Worm (Caenorhabditis elegans) whole organism, L4 larva: ENCODE data around the gene nhr-87.
A peak's percentile ranks its signal among the peaks of the same experiment; 100 is the strongest.

Experiments
- F10B5.3 ChIP-seq: sonication (generic microtip); optimal IDR thresholded peaks from 2 replicates; lab custom pipeline; 2016; ENCODE audit warnings: mild to moderate bottlenecking, missing genetic modification characterization, missing compliant biosample characterization
- F26F4.8 ChIP-seq: fragments of 200-800 bp; sonication (Bioruptor generic); conservative IDR thresholded peaks from 2 replicates; pipeline ENCODE4 v1.3.6; 2022; ENCODE audit warnings: missing genetic modification characterization, missing compliant biosample characterization
- F49E8.2 ChIP-seq: sonication (generic microtip); optimal IDR thresholded peaks from 2 replicates; lab custom pipeline; 2016; ENCODE audit warnings: missing compliant biosample characterization, mild to moderate bottlenecking, missing genetic modification characterization, borderline replicate concordance
- R02D3.7 ChIP-seq: fragments of 150-350 bp; sonication (generic microtip); optimal IDR thresholded peaks from 3 replicates; lab custom pipeline; 2014; ENCODE audit warnings: missing biosample characterization, missing genetic modification characterization
- T20F7.1 ChIP-seq: fragments of 200-800 bp; sonication (Bioruptor generic); optimal IDR thresholded peaks from 2 replicates; lab custom pipeline; 2018; ENCODE audit warnings: mild to moderate bottlenecking, missing genetic modification characterization, missing compliant biosample characterization
- Y105C5A.15 ChIP-seq: fragments of 200-800 bp; sonication (Bioruptor generic); IDR thresholded peaks from 2 replicates; pipeline ENCODE4 v1.3.6; 2022; ENCODE audit warnings: missing genetic modification characterization, missing compliant biosample characterization
- ZK546.5 ChIP-seq, 2 experiments: sonication (generic microtip); optimal IDR thresholded peaks; 2 replicates each; lab custom pipeline; 2017; ENCODE audit warnings: missing biosample characterization in 2 of 2, missing genetic modification characterization in 2 of 2
- aha-1 ChIP-seq: fragments of 150-350 bp; peaks from one replicate; lab custom pipeline; 2014; ENCODE audit warnings: missing biosample characterization, missing genetic modification characterization
- aly-2 ChIP-seq: sonication (generic microtip); optimal IDR thresholded peaks from 2 replicates; lab custom pipeline; 2018; ENCODE audit warnings: missing biosample characterization, missing genetic modification characterization
- arid-1 ChIP-seq: fragments of 200-800 bp; sonication (Bioruptor generic); conservative IDR thresholded peaks from 2 replicates; pipeline ENCODE4 v1.3.6; 2022; ENCODE audit warnings: missing genetic modification reagents, missing genetic modification characterization, missing compliant biosample characterization
- ceh-20 ChIP-seq: fragments of 200-800 bp; sonication (Bioruptor generic); IDR thresholded peaks from 2 replicates; pipeline ENCODE4 v1.3.6; 2022; ENCODE audit warnings: missing genetic modification reagents, missing genetic modification characterization, missing compliant biosample characterization
- ceh-28 ChIP-seq: fragments of 150-350 bp; optimal IDR thresholded peaks from 2 replicates; lab custom pipeline; 2014; ENCODE audit warnings: missing biosample characterization, missing genetic modification reagents, missing genetic modification characterization
- ceh-32 ChIP-seq: sonication (generic microtip); optimal IDR thresholded peaks from 2 replicates; lab custom pipeline; 2016; ENCODE audit warnings: mild to moderate bottlenecking, missing genetic modification characterization, missing compliant biosample characterization; ENCODE audit not compliant: poor library complexity
- ceh-44 ChIP-seq: fragments of 200-800 bp; sonication (Bioruptor generic); IDR thresholded peaks from 2 replicates; pipeline ENCODE4 v1.3.6; 2022; ENCODE audit warnings: missing genetic modification reagents, missing genetic modification characterization, missing compliant biosample characterization
- ceh-82 ChIP-seq: sonication (generic microtip); optimal IDR thresholded peaks from 2 replicates; lab custom pipeline; 2017; ENCODE audit warnings: missing biosample characterization, missing genetic modification characterization
- ces-1 ChIP-seq: fragments of 150-350 bp; sonication (generic microtip); optimal IDR thresholded peaks from 4 replicates; lab custom pipeline; 2014; ENCODE audit warnings: missing biosample characterization, missing genetic modification reagents, missing genetic modification characterization
- daf-16 ChIP-seq, 3 experiments: sonication (generic microtip); optimal IDR thresholded peaks; 2 replicates each; lab custom pipeline; 2016 to 2017; ENCODE audit warnings: missing genetic modification characterization in 3 of 3, missing genetic modification reagents in 3 of 3, mild to moderate bottlenecking in 2 of 3, missing compliant biosample characterization in 2 of 3, missing biosample characterization in 1 of 3, moderate library complexity in 1 of 3
- daf-19 ChIP-seq: fragments of 200-800 bp; sonication (Bioruptor generic); conservative IDR thresholded peaks from 2 replicates; pipeline ENCODE4 v1.3.6; 2022; ENCODE audit warnings: missing genetic modification characterization, missing compliant biosample characterization
- dmd-6 ChIP-seq: fragments of 200-800 bp; sonication (Bioruptor generic); IDR thresholded peaks from 2 replicates; pipeline ENCODE4 v1.3.6; 2022; ENCODE audit warnings: missing genetic modification reagents, missing genetic modification characterization, missing compliant biosample characterization
- dmd-9 ChIP-seq: fragments of 200-800 bp; sonication (Bioruptor generic); IDR thresholded peaks from 2 replicates; pipeline ENCODE4 v1.3.6; 2022; ENCODE audit warnings: missing genetic modification reagents, missing genetic modification characterization, missing compliant biosample characterization
- dpl-1 ChIP-seq: fragments of 150-350 bp; optimal IDR thresholded peaks from 2 replicates; lab custom pipeline; 2014; ENCODE audit warnings: missing biosample characterization, missing genetic modification reagents, missing genetic modification characterization
- fkh-10 ChIP-seq: fragments of 150-350 bp; optimal IDR thresholded peaks from 2 replicates; lab custom pipeline; 2014; ENCODE audit warnings: missing biosample characterization, missing genetic modification reagents, missing genetic modification characterization
- fos-1 ChIP-seq: fragments of 150-350 bp; optimal IDR thresholded peaks from 2 replicates; lab custom pipeline; 2014; ENCODE audit warnings: missing biosample characterization, missing genetic modification characterization
- hif-1 ChIP-seq, 2 experiments: sonication (generic microtip); optimal IDR thresholded peaks; 2 replicates each; lab custom pipeline; 2016 to 2017; ENCODE audit warnings: missing compliant biosample characterization in 2 of 2, missing genetic modification characterization in 2 of 2, missing genetic modification reagents in 2 of 2, missing genotype in 2 of 2, mild to moderate bottlenecking in 1 of 2
- hmg-1.1 ChIP-seq: fragments of 200-800 bp; sonication (Bioruptor generic); IDR thresholded peaks from 2 replicates; pipeline ENCODE4 v1.3.6; 2022; ENCODE audit warnings: missing genetic modification reagents, missing genetic modification characterization, missing compliant biosample characterization
- jun-1 ChIP-seq: fragments of 150-350 bp; optimal IDR thresholded peaks from 2 replicates; lab custom pipeline; 2014; ENCODE audit warnings: missing biosample characterization, missing genetic modification reagents, missing genetic modification characterization
- lim-7 ChIP-seq: fragments of 200-800 bp; sonication (Bioruptor generic); IDR thresholded peaks from 2 replicates; pipeline ENCODE4 v1.3.6; 2022; ENCODE audit warnings: missing genetic modification characterization, missing compliant biosample characterization
- lin-15B ChIP-seq: fragments of 150-350 bp; sonication (generic microtip); optimal IDR thresholded peaks from 3 replicates; lab custom pipeline; 2014; ENCODE audit warnings: missing biosample characterization, missing genetic modification characterization
- lin-29 ChIP-seq: fragments of 200-800 bp; sonication (Bioruptor generic); IDR thresholded peaks from 2 replicates; pipeline ENCODE4 v1.3.6; 2022; ENCODE audit warnings: missing genetic modification reagents, missing genetic modification characterization, missing compliant biosample characterization
- lir-3 ChIP-seq: sonication (generic microtip); optimal IDR thresholded peaks from 2 replicates; lab custom pipeline; 2016; ENCODE audit warnings: mild to moderate bottlenecking, missing genetic modification characterization, missing compliant biosample characterization
- madf-5 ChIP-seq, 2 experiments: fragments of 200-800 bp; sonication (Bioruptor generic); IDR thresholded peaks; 2 replicates each; pipeline ENCODE4 v1.3.6; 2022; ENCODE audit warnings: missing compliant biosample characterization in 2 of 2, missing genetic modification characterization in 2 of 2
- madf-9 ChIP-seq: fragments of 200-800 bp; sonication (Bioruptor generic); conservative IDR thresholded peaks from 2 replicates; pipeline ENCODE4 v1.3.6; 2022; ENCODE audit warnings: missing genetic modification reagents, missing genetic modification characterization, missing compliant biosample characterization
- mep-1 ChIP-seq: fragments of 150-350 bp; sonication (generic microtip); optimal IDR thresholded peaks from 3 replicates; lab custom pipeline; 2014; ENCODE audit warnings: missing biosample characterization, missing genetic modification characterization
- mxl-2 ChIP-seq: fragments of 200-800 bp; sonication (Bioruptor generic); conservative IDR thresholded peaks from 2 replicates; pipeline ENCODE4 v1.3.6; 2022; ENCODE audit warnings: missing genetic modification reagents, missing genetic modification characterization, missing compliant biosample characterization
- mxl-3 ChIP-seq: fragments of 200-800 bp; sonication (Bioruptor generic); optimal IDR thresholded peaks from 2 replicates; lab custom pipeline; 2018; ENCODE audit warnings: mild to moderate bottlenecking, missing genetic modification characterization, missing compliant biosample characterization
- nhr-41 ChIP-seq: fragments of 200-800 bp; sonication (Bioruptor generic); IDR thresholded peaks from 2 replicates; pipeline ENCODE4 v1.3.6; 2022; ENCODE audit warnings: missing genetic modification reagents, missing genetic modification characterization, missing compliant biosample characterization
- nhr-77 ChIP-seq: fragments of 150-350 bp; optimal IDR thresholded peaks from 2 replicates; lab custom pipeline; 2014; ENCODE audit warnings: missing biosample characterization, missing genetic modification characterization
- pha-4 ChIP-seq, 2 experiments: fragments of 150-350 bp in 1 of 2; fragments of 200-800 bp in 1 of 2; sonication (Bioruptor generic) in 1 of 2; IDR thresholded peaks in 1 of 2; optimal IDR thresholded peaks in 1 of 2; 2 replicates each; pipeline versions ENCODE4 v1.3.6 to Lab custom; 2014 to 2022; ENCODE audit warnings: missing genetic modification characterization in 2 of 2, missing genetic modification reagents in 2 of 2, missing biosample characterization in 1 of 2, missing compliant biosample characterization in 1 of 2
- pqm-1 ChIP-seq: sonication (generic microtip); optimal IDR thresholded peaks from 2 replicates; lab custom pipeline; 2017; ENCODE audit warnings: missing biosample characterization, missing genetic modification characterization
- rbr-2 ChIP-seq: sonication (generic microtip); optimal IDR thresholded peaks from 2 replicates; lab custom pipeline; 2016; ENCODE audit warnings: missing genotype, missing genetic modification characterization, missing compliant biosample characterization
- set-16 ChIP-seq: fragments of 200-800 bp; sonication (Bioruptor generic); IDR thresholded peaks from 2 replicates; pipeline ENCODE4 v1.3.6; 2022; ENCODE audit warnings: missing genetic modification reagents, missing genetic modification characterization, missing compliant biosample characterization
- snpc-4 ChIP-seq: fragments of 150-350 bp; optimal IDR thresholded peaks from 2 replicates; lab custom pipeline; 2014; ENCODE audit warnings: missing biosample characterization, missing genetic modification characterization
- spr-3 ChIP-seq: fragments of 200-800 bp; sonication (Bioruptor generic); optimal IDR thresholded peaks from 2 replicates; lab custom pipeline; 2018; ENCODE audit warnings: mild to moderate bottlenecking, missing genetic modification characterization, missing compliant biosample characterization
- tra-1 ChIP-seq: fragments of 200-800 bp; sonication (Bioruptor generic); IDR thresholded peaks from 2 replicates; pipeline ENCODE4 v1.3.6; 2022; ENCODE audit warnings: missing genetic modification reagents, missing genetic modification characterization, missing compliant biosample characterization
- unc-130 ChIP-seq: sonication (generic microtip); optimal IDR thresholded peaks from 2 replicates; lab custom pipeline; 2016; ENCODE audit warnings: missing genetic modification reagents, missing genetic modification characterization, missing compliant biosample characterization
- zag-1 ChIP-seq: fragments of 150-350 bp; optimal IDR thresholded peaks from 2 replicates; lab custom pipeline; 2014; ENCODE audit warnings: missing biosample characterization, missing genetic modification characterization

The nhr-87 gene

ce11 chrIV:1657069-1657468, 33.2 kb downstream of the nhr-87 start (continued):
- TF ChIP-seq madf-5 (GFP tag; IDR thresholded peaks at IDR 0.05; lab: Robert Waterston, UW), result no peak
- no peak for TF ChIP-seq F49E8.2
- TF ChIP-seq lim-7 (GFP tag; lab: Robert Waterston, UW), result no peak
- no peak for TF ChIP-seq arid-1 (GFP tag; lab: Robert Waterston, UW)
- peak; percentile 22 for TF ChIP-seq mep-1 (tag; lab: Kevin White, UChicago)
- TF ChIP-seq unc-130 (GFP tag; lab: Kevin White, UChicago), result no peak
- no peak for TF ChIP-seq nhr-77
- no peak for TF ChIP-seq lin-15B
- TF ChIP-seq madf-9 (GFP tag; lab: Robert Waterston, UW), result no peak
- no peak for TF ChIP-seq ceh-32 (tag; lab: Kevin White, UChicago)
- TF ChIP-seq, all 104 proteins: peak for 9

- peak; percentile 98 for TF ChIP-seq nhr-77
- no peak for TF ChIP-seq nhr-41 (GFP tag; lab: Robert Waterston, UW)
- TF ChIP-seq rbr-2 (tag; lab: Kevin White, UChicago), result peak; percentile 97
- peak; percentile 17 to 61 for TF ChIP-seq daf-16 (GFP tag; optimal IDR thresholded peaks at IDR 0.05; lab: Kevin White, UChicago)
- TF ChIP-seq daf-16 (tag; optimal IDR thresholded peaks at IDR 0.05; lab: Kevin White, UChicago), result peak; percentile 85
- peak; percentile 86 for TF ChIP-seq pha-4 (GFP tag; IDR thresholded peaks at IDR 0.05; lab: Robert Waterston, UW)
- peak; percentile 86 for TF ChIP-seq pha-4 (tag; optimal IDR thresholded peaks at IDR 0.05; lab: Kevin White, UChicago)
- TF ChIP-seq fkh-10 (GFP tag; lab: Kevin White, UChicago), result peak; percentile 95
- TF ChIP-seq Y105C5A.15 (GFP tag; lab: Robert Waterston, UW), result no peak
- no peak for TF ChIP-seq ceh-32 (tag; lab: Kevin White, UChicago)
- TF ChIP-seq mxl-2 (GFP tag; lab: Robert Waterston, UW), result 0 out of 2 replicates have a peak, but pooled peaks have one; percentile 27
- TF ChIP-seq ZK546.5 (tag; optimal IDR thresholded peaks at IDR 0.05; lab: Kevin White, UChicago), result peak in 1 of 2 experiments; percentile 73
- peak; percentile 100 for TF ChIP-seq T20F7.1 (GFP tag; lab: Kevin White, UChicago)
- peak; percentile 91 for TF ChIP-seq dmd-6 (GFP tag; lab: Robert Waterston, UW)
- no peak for TF ChIP-seq aly-2 (tag; lab: Kevin White, UChicago)
- peak; percentile 100 for TF ChIP-seq aha-1
- peak; percentile 53; the same call in 1 of the 2 replicates for TF ChIP-seq set-16 (GFP tag; lab: Robert Waterston, UW)
- TF ChIP-seq dmd-9 (GFP tag; lab: Robert Waterston, UW), result peak; percentile 91
- peak; percentile 93 for TF ChIP-seq tra-1 (GFP tag; lab: Robert Waterston, UW)
- TF ChIP-seq daf-19 (GFP tag; lab: Robert Waterston, UW), result no peak
- 0 out of 4 replicates have a peak, but pooled peaks of 1 of the 2 experiments have one; percentile 64 for TF ChIP-seq madf-5 (GFP tag; IDR thresholded peaks at IDR 0.05; lab: Robert Waterston, UW)
- TF ChIP-seq mxl-3 (GFP tag; lab: Kevin White, UChicago), result peak; percentile 84
- peak; percentile 51 to 87 for TF ChIP-seq hif-1 (tag; optimal IDR thresholded peaks at IDR 0.05; lab: Kevin White, UChicago)
- peak; percentile 63 for TF ChIP-seq pqm-1 (tag; lab: Kevin White, UChicago)
- TF ChIP-seq lim-7 (GFP tag; lab: Robert Waterston, UW), result peak; percentile 66; the same call in 1 of the 2 replicates
- peak; percentile 91 for TF ChIP-seq ceh-20 (GFP tag; lab: Robert Waterston, UW)
- TF ChIP-seq snpc-4 (tag; lab: Kevin White, UChicago), result peak; percentile 39
- TF ChIP-seq fos-1 (tag; lab: Kevin White, UChicago), result no peak
- TF ChIP-seq zag-1 (tag; lab: Kevin White, UChicago), result peak; percentile 19
- peak; percentile 86 for TF ChIP-seq spr-3 (GFP tag; lab: Kevin White, UChicago)
- TF ChIP-seq jun-1, result peak; percentile 75
- peak; percentile 89 for TF ChIP-seq lin-29
- no peak for TF ChIP-seq lir-3
- no peak for TF ChIP-seq ceh-82
- TF ChIP-seq R02D3.7, result peak; percentile 35
- TF ChIP-seq hmg-1.1 (GFP tag; lab: Robert Waterston, UW), result peak; percentile 96
- peak; percentile 60 for TF ChIP-seq lin-15B
- peak; percentile 88 for TF ChIP-seq ces-1
- no peak for TF ChIP-seq F26F4.8
- TF ChIP-seq dpl-1 (GFP tag; lab: Kevin White, UChicago), result peak; percentile 91
- TF ChIP-seq ceh-44 (GFP tag; lab: Robert Waterston, UW), result peak; percentile 72; the same call in 1 of the 2 replicates
- TF ChIP-seq F10B5.3 (tag; lab: Kevin White, UChicago), result no peak
- TF ChIP-seq ceh-28 (tag; lab: Kevin White, UChicago), result peak; percentile 72
Observed at ce11 chrIV:1659045-1659741, 35.4 kb downstream of the nhr-87 start, which contains the start of gene rps-28. rps-28 (plus strand) TSS chrIV:1659691.
